Fruit fly (Drosophila melanogaster) whole organism, embryonic: ENCODE data around the gene Mob3.

Source experiments
- Asciz ChIP-seq: fragments of 200-800 bp; sonication (Bioruptor generic); optimal IDR thresholded peaks from 2 replicates; lab custom pipeline; 2017; ENCODE audit warnings: missing biosample characterization, mild to moderate bottlenecking, missing genetic modification characterization, missing genetic modification reagents
- CG10209 ChIP-seq: fragments of 200-800 bp; sonication (Bioruptor generic); optimal IDR thresholded peaks from 3 replicates; lab custom pipeline; 2017; ENCODE audit warnings: missing biosample characterization, mild to moderate bottlenecking, missing genetic modification characterization, missing genetic modification reagents
- CG10366 ChIP-seq: fragments of 200-800 bp; sonication (Bioruptor generic); IDR thresholded peaks from 2 replicates; pipeline ENCODE4 v1.3.6; 2022; ENCODE audit warnings: missing biosample characterization, missing genetic modification characterization
- CG10431 ChIP-seq: fragments of 200-800 bp; sonication (Bioruptor generic); optimal IDR thresholded peaks from 3 replicates; lab custom pipeline; 2018; ENCODE audit warnings: missing biosample characterization, mild to moderate bottlenecking, missing genetic modification characterization
- CG10654 ChIP-seq: fragments of 200-800 bp; sonication (Bioruptor generic); optimal IDR thresholded peaks from 2 replicates; lab custom pipeline; 2016; ENCODE audit warnings: missing biosample characterization, missing genetic modification characterization
- CG10979 ChIP-seq: fragments of 200-800 bp; sonication (Bioruptor generic); optimal IDR thresholded peaks from 2 replicates; lab custom pipeline; 2018; ENCODE audit warnings: missing biosample characterization, mild to moderate bottlenecking, missing genetic modification characterization, moderate library complexity
- CG11504 ChIP-seq: fragments of 200-800 bp; sonication (Bioruptor generic); optimal IDR thresholded peaks from 3 replicates; lab custom pipeline; 2019; ENCODE audit warnings: missing biosample characterization, mild to moderate bottlenecking, missing genetic modification characterization, moderate library complexity
- CG11696 ChIP-seq: fragments of 200-800 bp; sonication (Bioruptor generic); IDR thresholded peaks from 2 replicates; pipeline ENCODE4 v1.3.6; 2022; ENCODE audit warnings: missing biosample characterization, missing genetic modification characterization
- CG12299 ChIP-seq: fragments of 200-800 bp; sonication (Bioruptor generic); optimal IDR thresholded peaks from 2 replicates; lab custom pipeline; 2018; ENCODE audit warnings: missing biosample characterization, mild to moderate bottlenecking, missing genetic modification characterization
- CG14710 ChIP-seq: fragments of 200-800 bp; sonication (Bioruptor generic); optimal IDR thresholded peaks from 3 replicates; lab custom pipeline; 2019; ENCODE audit warnings: missing biosample characterization, mild to moderate bottlenecking, missing genetic modification characterization, moderate library complexity
- CG1647 ChIP-seq: fragments of 200-800 bp; sonication (Bioruptor generic); optimal IDR thresholded peaks from 3 replicates; lab custom pipeline; 2016; ENCODE audit warnings: missing biosample characterization, missing genetic modification characterization
- CG17328 ChIP-seq: fragments of 200-800 bp; sonication (Bioruptor generic); IDR thresholded peaks from 2 replicates; pipeline ENCODE4 v1.3.6; 2022; ENCODE audit warnings: missing biosample characterization, missing genetic modification characterization
- CG17361 ChIP-seq: fragments of 200-800 bp; sonication (Bioruptor generic); IDR thresholded peaks from 3 replicates; pipeline ENCODE4 v1.3.6; 2022; ENCODE audit warnings: missing biosample characterization, missing genetic modification characterization
- CG17912 ChIP-seq: fragments of 200-800 bp; sonication (Bioruptor generic); optimal IDR thresholded peaks from 2 replicates; lab custom pipeline; 2018; ENCODE audit warnings: missing biosample characterization, mild to moderate bottlenecking, missing genetic modification characterization
- CG30431 ChIP-seq: fragments of 200-800 bp; sonication (Bioruptor generic); optimal IDR thresholded peaks from 2 replicates; lab custom pipeline; 2017; ENCODE audit warnings: missing biosample characterization, missing genetic modification characterization
- CG6791 ChIP-seq: fragments of 200-800 bp; sonication (Bioruptor generic); IDR thresholded peaks from 3 replicates; pipeline ENCODE4 v1.3.6; 2022; ENCODE audit warnings: missing biosample characterization, missing genetic modification characterization; ENCODE audit not compliant: partially characterized antibody
- CG9876 ChIP-seq: fragments of 200-800 bp; sonication (Bioruptor generic); optimal IDR thresholded peaks from 2 replicates; lab custom pipeline; 2016; ENCODE audit warnings: missing biosample characterization, missing genetic modification characterization
- Dll ChIP-seq: fragments of 200-800 bp; sonication (Bioruptor generic); IDR thresholded peaks from 4 replicates; pipeline ENCODE4 v1.3.6; 2022; ENCODE audit warnings: missing biosample characterization, missing genetic modification characterization; ENCODE audit not compliant: partially characterized antibody
- Elba2 ChIP-seq: fragments of 200-800 bp; sonication (Bioruptor generic); optimal IDR thresholded peaks from 3 replicates; lab custom pipeline; 2016; ENCODE audit warnings: missing biosample characterization, missing genetic modification characterization
- Gsc ChIP-seq: fragments of 200-800 bp; sonication (Bioruptor generic); IDR thresholded peaks from 2 replicates; pipeline ENCODE4 v1.3.6; 2022; ENCODE audit warnings: missing biosample characterization, missing genetic modification characterization
- Lpt ChIP-seq: fragments of >200 bp; optimal IDR thresholded peaks from 2 replicates; lab custom pipeline; 2018; ENCODE audit warnings: missing biosample characterization, missing genetic modification characterization
- MBD-R2 ChIP-seq: fragments of 200-800 bp; sonication (Bioruptor generic); IDR thresholded peaks from 2 replicates; pipeline ENCODE4 v1.3.6; 2022; ENCODE audit warnings: missing biosample characterization, missing genetic modification characterization
- Mes4 ChIP-seq: fragments of 200-800 bp; sonication (Bioruptor generic); optimal IDR thresholded peaks from 2 replicates; lab custom pipeline; 2016; ENCODE audit warnings: missing biosample characterization, missing genetic modification characterization
- Oaz ChIP-seq: fragments of 200-800 bp; sonication (Bioruptor generic); IDR thresholded peaks from 2 replicates; pipeline ENCODE4 v1.3.6; 2022; ENCODE audit warnings: missing biosample characterization, missing genetic modification characterization
- Scr ChIP-seq: fragments of 200-800 bp; sonication (Bioruptor generic); IDR thresholded peaks from 2 replicates; pipeline ENCODE4 v1.3.6; 2022; ENCODE audit warnings: missing biosample characterization, missing genetic modification characterization; ENCODE audit not compliant: partially characterized antibody
- Trl ChIP-seq, 3 experiments: fragments of >200 bp in 2 of 3; fragments of 200-800 bp in 1 of 3; sonication (Bioruptor generic) in 1 of 3; optimal IDR thresholded peaks; 2 replicates in 1 of 3; 3 replicates in 2 of 3; lab custom pipeline; 2016 to 2017; ENCODE audit warnings: missing biosample characterization in 1 of 3, missing genetic modification characterization in 1 of 3
- Usf ChIP-seq: fragments of 200-800 bp; sonication (Bioruptor generic); optimal IDR thresholded peaks from 2 replicates; lab custom pipeline; 2017; ENCODE audit warnings: missing genotype, missing biosample characterization, missing genetic modification characterization
- al ChIP-seq: fragments of 200-800 bp; sonication (Bioruptor generic); IDR thresholded peaks from 2 replicates; pipeline ENCODE4 v1.3.6; 2022; ENCODE audit warnings: missing biosample characterization, missing genetic modification characterization
- amos ChIP-seq: fragments of 200-800 bp; sonication (Bioruptor generic); IDR thresholded peaks from 2 replicates; pipeline ENCODE4 v1.3.6; 2022; ENCODE audit warnings: missing biosample characterization, missing genetic modification characterization; ENCODE audit not compliant: partially characterized antibody
- ap ChIP-seq: fragments of 200-800 bp; sonication (Bioruptor generic); IDR thresholded peaks from 2 replicates; pipeline ENCODE4 v1.3.6; 2022; ENCODE audit warnings: missing biosample characterization, missing genetic modification characterization
- az2 ChIP-seq: fragments of 200-800 bp; sonication (Bioruptor generic); optimal IDR thresholded peaks from 3 replicates; lab custom pipeline; 2016; ENCODE audit warnings: missing biosample characterization, missing genetic modification characterization
- bsh ChIP-seq, 2 experiments: fragments of 200-800 bp; sonication (Bioruptor generic); optimal IDR thresholded peaks; 2 replicates each; lab custom pipeline; 2017 to 2018; ENCODE audit warnings: mild to moderate bottlenecking in 2 of 2, missing biosample characterization in 2 of 2, missing genetic modification characterization in 2 of 2, moderate library complexity in 1 of 2
- cas ChIP-seq: fragments of 200-800 bp; sonication (Bioruptor generic); IDR thresholded peaks from 2 replicates; pipeline ENCODE4 v1.3.6; 2022; ENCODE audit warnings: missing biosample characterization, missing genetic modification characterization
- cwo ChIP-seq: fragments of 200-800 bp; sonication (Bioruptor generic); optimal IDR thresholded peaks from 3 replicates; lab custom pipeline; 2017; ENCODE audit warnings: missing biosample characterization, missing genetic modification characterization, mild to moderate bottlenecking, moderate library complexity, missing genetic modification reagents
- danr ChIP-seq: fragments of 200-800 bp; sonication (Bioruptor generic); IDR thresholded peaks from 2 replicates; pipeline ENCODE4 v1.3.6; 2022; ENCODE audit warnings: missing biosample characterization, missing genetic modification characterization
- disco-r ChIP-seq: fragments of 200-800 bp; sonication (Bioruptor generic); optimal IDR thresholded peaks from 2 replicates; lab custom pipeline; 2016; ENCODE audit warnings: missing biosample characterization, missing genetic modification characterization
- gcm ChIP-seq: fragments of 200-800 bp; sonication (Bioruptor generic); optimal IDR thresholded peaks from 2 replicates; lab custom pipeline; 2019; ENCODE audit warnings: missing biosample characterization, mild to moderate bottlenecking, missing genetic modification characterization, moderate library complexity
- kni ChIP-seq: fragments of 200-800 bp; sonication (Bioruptor generic); optimal IDR thresholded peaks from 3 replicates; lab custom pipeline; 2017; ENCODE audit warnings: mild to moderate bottlenecking, missing biosample characterization, missing genetic modification reagents, missing genetic modification characterization
- lbe ChIP-seq: fragments of 200-800 bp; sonication (Bioruptor generic); optimal IDR thresholded peaks from 2 replicates; lab custom pipeline; 2016; ENCODE audit warnings: missing biosample characterization, mild to moderate bottlenecking, missing genetic modification characterization
- lmd ChIP-seq: fragments of 200-800 bp; sonication (Bioruptor generic); IDR thresholded peaks from 2 replicates; pipeline ENCODE4 v1.3.6; 2022; ENCODE audit warnings: missing biosample characterization, missing genetic modification characterization
- pum ChIP-seq: fragments of 200-800 bp; sonication (Bioruptor generic); optimal IDR thresholded peaks from 2 replicates; lab custom pipeline; 2016; ENCODE audit warnings: missing biosample characterization, missing genetic modification characterization
- pzg ChIP-seq: fragments of 200-800 bp; sonication (Bioruptor generic); optimal IDR thresholded peaks from 3 replicates; lab custom pipeline; 2018; ENCODE audit warnings: missing biosample characterization, mild to moderate bottlenecking, missing genetic modification characterization, moderate library complexity
- sens-2 ChIP-seq: fragments of 200-800 bp; sonication (Bioruptor generic); IDR thresholded peaks from 2 replicates; pipeline ENCODE4 v1.3.6; 2022; ENCODE audit warnings: missing biosample characterization, missing genetic modification characterization
- sim ChIP-seq: fragments of 200-800 bp; sonication (Bioruptor generic); IDR thresholded peaks from 2 replicates; pipeline ENCODE4 v1.3.6; 2022; ENCODE audit warnings: missing biosample characterization, missing genetic modification characterization
- sr ChIP-seq: fragments of 200-800 bp; sonication (Bioruptor generic); IDR thresholded peaks from 3 replicates; pipeline ENCODE4 v1.3.6; 2022; ENCODE audit warnings: missing biosample characterization, missing genetic modification characterization
- tll ChIP-seq, 2 experiments: fragments of 200-800 bp in 1 of 2; fragments of >200 bp in 1 of 2; sonication (Bioruptor generic) in 1 of 2; optimal IDR thresholded peaks; 2 replicates each; lab custom pipeline; 2017 to 2019; ENCODE audit warnings: missing biosample characterization in 2 of 2, missing genetic modification characterization in 2 of 2, mild to moderate bottlenecking in 1 of 2, moderate library complexity in 1 of 2
- toy ChIP-seq: fragments of 200-800 bp; sonication (Bioruptor generic); IDR thresholded peaks from 2 replicates; pipeline ENCODE4 v1.3.6; 2022; ENCODE audit warnings: missing biosample characterization, missing genetic modification characterization
- tx ChIP-seq: fragments of 200-800 bp; sonication (Bioruptor generic); optimal IDR thresholded peaks from 2 replicates; lab custom pipeline; 2016; ENCODE audit warnings: missing biosample characterization, missing genetic modification characterization
- unpg ChIP-seq: fragments of 200-800 bp; sonication (Bioruptor generic); optimal IDR thresholded peaks from 3 replicates; lab custom pipeline; 2018; ENCODE audit warnings: missing biosample characterization, mild to moderate bottlenecking, missing genetic modification characterization, moderate library complexity
- usp ChIP-seq: fragments of >200 bp; optimal IDR thresholded peaks from 2 replicates; lab custom pipeline; 2017; ENCODE audit warnings: missing biosample characterization, missing genetic modification characterization
- vvl ChIP-seq: fragments of 200-800 bp; sonication (Bioruptor generic); IDR thresholded peaks from 2 replicates; pipeline ENCODE4 v1.3.6; 2022; ENCODE audit warnings: missing biosample characterization, missing genetic modification characterization

The Mob3 gene

dm6 chr2L:10265129-10265528 is at the start of gene Mob3 (continued):
- no peak for TF ChIP-seq CG10366 (GFP tag; lab: Robert Waterston, UW)
- TF ChIP-seq Scr (GFP tag; lab: Robert Waterston, UW) = peak; percentile 58
- TF ChIP-seq unpg (GFP tag; lab: Kevin White, UChicago) = no peak
- TF ChIP-seq Trl (optimal IDR thresholded peaks at IDR 0.05; lab: Kevin White, UChicago) = no peak
- no peak for TF ChIP-seq Trl (GFP tag; optimal IDR thresholded peaks at IDR 0.05; lab: Kevin White, UChicago)
- no peak for TF ChIP-seq pum (GFP tag; lab: Kevin White, UChicago)
- no peak for TF ChIP-seq sim (GFP tag; lab: Robert Waterston, UW)
- no peak for TF ChIP-seq vvl
- TF ChIP-seq CG10431 (GFP tag; lab: Kevin White, UChicago) = no peak
- no peak for TF ChIP-seq Oaz (GFP tag; lab: Robert Waterston, UW)
- TF ChIP-seq lbe = peak; percentile 51
- TF ChIP-seq CG10654 (GFP tag; lab: Kevin White, UChicago) = no peak
- no peak for TF ChIP-seq CG12299
- TF ChIP-seq cas (GFP tag; lab: Robert Waterston, UW) = no peak
- TF ChIP-seq toy (GFP tag; lab: Robert Waterston, UW) = no peak
- no peak for TF ChIP-seq CG11696 (GFP tag; lab: Robert Waterston, UW)
- TF ChIP-seq gcm (GFP tag; lab: Kevin White, UChicago) = no peak
- TF ChIP-seq sens-2 (GFP tag; lab: Robert Waterston, UW) = no peak
- TF ChIP-seq MBD-R2 (GFP tag; lab: Robert Waterston, UW) = peak; percentile 68
- no peak for TF ChIP-seq sr (GFP tag; lab: Robert Waterston, UW)
- TF ChIP-seq Mes4 (GFP tag; lab: Kevin White, UChicago) = no peak
- no peak for TF ChIP-seq tx (GFP tag; lab: Kevin White, UChicago)
- peak; percentile 52; the same call in 1 of the 2 replicates for TF ChIP-seq amos (GFP tag; lab: Robert Waterston, UW)
- no peak for TF ChIP-seq usp (GFP tag; lab: Kevin White, UChicago)
- TF ChIP-seq CG10979 (tag; lab: Kevin White, UChicago) = no peak
- TF ChIP-seq disco-r = no peak
- no peak for TF ChIP-seq danr (GFP tag; lab: Robert Waterston, UW)
- no peak for TF ChIP-seq al (GFP tag; lab: Robert Waterston, UW)
- no peak for TF ChIP-seq ap (GFP tag; lab: Robert Waterston, UW)
- no peak for TF ChIP-seq CG17328 (GFP tag; lab: Robert Waterston, UW)
- TF ChIP-seq CG30431 = no peak
- no peak for TF ChIP-seq cwo (GFP tag; lab: Kevin White, UChicago)
- no peak for TF ChIP-seq CG9876
- TF ChIP-seq bsh (GFP tag; optimal IDR thresholded peaks at IDR 0.05; lab: Kevin White, UChicago) = no peak
- no peak for TF ChIP-seq Gsc (GFP tag; lab: Robert Waterston, UW)
- no peak for TF ChIP-seq kni (GFP tag; lab: Kevin White, UChicago)
- TF ChIP-seq Dll (GFP tag; lab: Robert Waterston, UW) = peak; percentile 55; the same call in 1 of the 4 replicates
- TF ChIP-seq Elba2 (GFP tag; lab: Kevin White, UChicago) = peak; percentile 27
- no peak for TF ChIP-seq CG11504 (tag; lab: Kevin White, UChicago)
- TF ChIP-seq az2 (GFP tag; lab: Kevin White, UChicago) = no peak
- no peak for TF ChIP-seq CG6791
- TF ChIP-seq Lpt (GFP tag; lab: Kevin White, UChicago) = no peak
- no peak for TF ChIP-seq CG14710 (tag; lab: Kevin White, UChicago)
- TF ChIP-seq tll (GFP tag; optimal IDR thresholded peaks at IDR 0.05; lab: Kevin White, UChicago) = no peak
- TF ChIP-seq Asciz (GFP tag; lab: Kevin White, UChicago) = no peak
- TF ChIP-seq CG17361 (GFP tag; lab: Robert Waterston, UW) = no peak
- no peak for TF ChIP-seq Usf (GFP tag; lab: Kevin White, UChicago)
- TF ChIP-seq lmd = no peak
- TF ChIP-seq CG1647 = no peak
- no peak for TF ChIP-seq CG10209 (GFP tag; lab: Kevin White, UChicago)
- TF ChIP-seq CG17912 (GFP tag; lab: Kevin White, UChicago) = no peak
- peak; percentile 37 for TF ChIP-seq pzg (GFP tag; lab: Kevin White, UChicago)
